Fruit fly (Drosophila melanogaster): ENCODE data around the gene Sem1.

Gene Sem1

DNA sequence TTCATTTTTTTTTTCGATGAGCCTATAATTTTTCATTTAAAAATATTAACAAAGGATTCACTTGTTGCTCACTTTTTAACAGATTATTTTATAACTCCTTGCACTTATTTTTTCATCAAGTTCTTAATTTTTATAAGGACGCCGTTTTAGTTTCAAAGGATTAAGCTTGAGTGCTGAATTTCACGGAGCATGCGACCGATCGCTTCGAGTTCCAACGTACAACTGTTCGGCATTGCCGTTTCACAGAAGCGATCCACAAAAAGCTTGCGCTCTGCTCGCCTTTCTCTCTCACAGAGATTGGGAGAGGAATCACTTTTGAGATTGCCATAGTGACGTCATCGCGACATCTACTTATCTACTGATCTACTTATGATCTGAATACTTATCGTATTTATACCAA lies 20.6 kb downstream of the Sem1 start, which contains the start of gene Pvf2:
Gene Pvf2 (minus strand): TSS at position 226 of the 400 bp plus-strand sequence.
- no peak for TF ChIP-seq spab (GFP tag; optimal IDR thresholded peaks at IDR 0.05)
- peak; percentile 13 for TF ChIP-seq CG3919 (GFP tag; optimal IDR thresholded peaks at IDR 0.05)
- peak; percentile 71 for TF ChIP-seq Eip78C (GFP tag)
- TF ChIP-seq eg (GFP tag; IDR thresholded peaks at IDR 0.05), result no peak
- peak in 1 of 2 experiments; percentile 12 for TF ChIP-seq ss (GFP tag; optimal IDR thresholded peaks at IDR 0.05)
- peak; percentile 25 for TF ChIP-seq dsx (GFP tag; optimal IDR thresholded peaks at IDR 0.05; ENCODE audit: poor library complexity, severe bottlenecking)
- TF ChIP-seq Eip75B (GFP tag; optimal IDR thresholded peaks at IDR 0.05), result no peak
- TF ChIP-seq fkh (GFP tag; optimal IDR thresholded peaks at IDR 0.05), result no peak
- peak; percentile 34 for TF ChIP-seq svp (GFP tag)
- TF ChIP-seq CG9139 (GFP tag; optimal IDR thresholded peaks at IDR 0.05), result peak; percentile 49

- TF ChIP-seq Hr38 (GFP tag; optimal IDR thresholded peaks at IDR 0.05) (no peak), CG8319 (GFP tag; optimal IDR thresholded peaks at IDR 0.05) (no peak), OdsH (GFP tag; optimal IDR thresholded peaks at IDR 0.05) (peak; percentile 41), net (GFP tag; optimal IDR thresholded peaks at IDR 0.05) (peak; percentile 4), eg (GFP tag; IDR thresholded peaks at IDR 0.05) (peak; percentile 42; the same call in 1 of the 3 replicates), CG11902 (GFP tag; optimal IDR thresholded peaks at IDR 0.05) (peak; percentile 3), fkh (GFP tag; optimal IDR thresholded peaks at IDR 0.05) (no peak), CG1621 (tag; optimal IDR thresholded peaks at IDR 0.05) (peak; percentile 14), dsx (GFP tag; optimal IDR thresholded peaks at IDR 0.05; ENCODE audit: poor library complexity, severe bottlenecking) (peak; percentile 39), CG7368 (GFP tag; optimal IDR thresholded peaks at IDR 0.05) (no peak), Ets96B (tag; optimal IDR thresholded peaks at IDR 0.05) (peak; percentile 41), Met (GFP tag; optimal IDR thresholded peaks at IDR 0.05) (peak; percentile 19), Lpt (GFP tag; optimal IDR thresholded peaks at IDR 0.05) (no peak), CG3032 (tag; optimal IDR thresholded peaks at IDR 0.05) (peak; percentile 44), CG6854 (GFP tag; optimal IDR thresholded peaks at IDR 0.05) (no peak), CG6276 (GFP tag; optimal IDR thresholded peaks at IDR 0.05) (no peak), vri (GFP tag; optimal IDR thresholded peaks at IDR 0.05) (no peak), Eip75B (GFP tag; optimal IDR thresholded peaks at IDR 0.05) (no peak), Eip93F (GFP tag; optimal IDR thresholded peaks at IDR 0.05) (no peak), CG32006 (GFP tag; optimal IDR thresholded peaks at IDR 0.05) (peak; percentile 36), CG6792 (GFP tag; optimal IDR thresholded peaks at IDR 0.05) (peak; percentile 31), CG4318 (GFP tag; optimal IDR thresholded peaks at IDR 0.05) (no peak), fd59A (GFP tag; optimal IDR thresholded peaks at IDR 0.05) (no peak), CG8119 (GFP tag; IDR thresholded peaks at IDR 0.05) (peak; percentile 42; the same call in 1 of the 3 replicates), Smox (GFP tag; optimal IDR thresholded peaks at IDR 0.05) (peak; percentile 21), CG34406 (GFP tag; optimal IDR thresholded peaks at IDR 0.05) (peak; percentile 52), dac (GFP tag; optimal IDR thresholded peaks at IDR 0.05) (no peak), topi (GFP tag; optimal IDR thresholded peaks at IDR 0.05) (peak; percentile 7), CG8632 (GFP tag; optimal IDR thresholded peaks at IDR 0.05) (peak; percentile 44), Blimp-1 (GFP tag; optimal IDR thresholded peaks at IDR 0.05) (peak; percentile 7), spab (GFP tag; optimal IDR thresholded peaks at IDR 0.05) (no peak), salr (GFP tag; optimal IDR thresholded peaks at IDR 0.05) (peak in 1 of 2 experiments; percentile 9), ss (GFP tag; optimal IDR thresholded peaks at IDR 0.05) (peak in 1 of 2 experiments; percentile 12), Hr4 (GFP tag; optimal IDR thresholded peaks at IDR 0.05) (peak; percentile 23), CG10631 (GFP tag; optimal IDR thresholded peaks at IDR 0.05) (peak; percentile 3), cyc (GFP tag; optimal IDR thresholded peaks at IDR 0.05) (peak; percentile 1), acj6 (GFP tag; optimal IDR thresholded peaks at IDR 0.05) (peak; percentile 35), achi (GFP tag; optimal IDR thresholded peaks at IDR 0.05) (peak; percentile 44), CG11294 (GFP tag; IDR thresholded peaks at IDR 0.05) (no peak), CG16779 (tag; optimal IDR thresholded peaks at IDR 0.05) (no peak), CG9139 (GFP tag; optimal IDR thresholded peaks at IDR 0.05) (no peak), CG10669 (GFP tag; optimal IDR thresholded peaks at IDR 0.05) (peak; percentile 35), Hr39 (GFP tag; optimal IDR thresholded peaks at IDR 0.05) (peak; percentile 14), CG6808 (GFP tag; optimal IDR thresholded peaks at IDR 0.05) (no peak), esn (GFP tag; optimal IDR thresholded peaks at IDR 0.05) (peak; percentile 29), Sox102F (GFP tag; optimal IDR thresholded peaks at IDR 0.05) (peak; percentile 21)
Measured at dm6 chr2L:7090922-7091321, 27.1 kb downstream of the Sem1 start.
